Fruit fly (Drosophila melanogaster) whole organism, adult: ENCODE measurements around the gene CG3513.

Experiments
- CG11617 ChIP-seq: fragments of 200-800 bp; sonication (Bioruptor generic); optimal IDR thresholded peaks from 2 replicates; lab custom pipeline; 2017; ENCODE audit warnings: mild to moderate bottlenecking, missing biosample characterization, missing genetic modification reagents, missing genetic modification characterization
- CG12768 ChIP-seq: fragments of 200-800 bp; sonication (Bioruptor generic); optimal IDR thresholded peaks from 2 replicates; lab custom pipeline; 2017; ENCODE audit warnings: missing biosample characterization, missing genetic modification characterization, mild to moderate bottlenecking, moderate library complexity, missing genetic modification reagents
- CG14711 ChIP-seq: fragments of 200-800 bp; sonication (Bioruptor generic); optimal IDR thresholded peaks from 2 replicates; lab custom pipeline; 2018; ENCODE audit warnings: missing biosample characterization, mild to moderate bottlenecking, missing genetic modification characterization, moderate library complexity
- CG1620 ChIP-seq: fragments of 200-800 bp; sonication (Bioruptor generic); optimal IDR thresholded peaks from 2 replicates; lab custom pipeline; 2016; ENCODE audit warnings: missing biosample characterization, missing genetic modification characterization
- CG33017 ChIP-seq: fragments of 200-800 bp; sonication (Bioruptor generic); optimal IDR thresholded peaks from 2 replicates; lab custom pipeline; 2018; ENCODE audit warnings: missing biosample characterization, mild to moderate bottlenecking, missing genetic modification characterization, moderate library complexity
- CG5204 ChIP-seq: fragments of 200-800 bp; sonication (Bioruptor generic); optimal IDR thresholded peaks from 2 replicates; lab custom pipeline; 2016; ENCODE audit warnings: missing biosample characterization, missing genetic modification characterization
- CG7045 ChIP-seq: fragments of 200-800 bp; sonication (Bioruptor generic); optimal IDR thresholded peaks from 2 replicates; lab custom pipeline; 2017; ENCODE audit warnings: missing biosample characterization, mild to moderate bottlenecking, missing genetic modification characterization
- CG7101 ChIP-seq: fragments of 200-800 bp; sonication (Bioruptor generic); optimal IDR thresholded peaks from 2 replicates; lab custom pipeline; 2018; ENCODE audit warnings: missing biosample characterization, mild to moderate bottlenecking, missing genetic modification characterization, moderate library complexity
- Clk ChIP-seq: fragments of 200-800 bp; sonication (Bioruptor generic); optimal IDR thresholded peaks from 2 replicates; lab custom pipeline; 2017; ENCODE audit warnings: missing biosample characterization, missing genetic modification characterization
- Crg-1 ChIP-seq: fragments of 200-800 bp; sonication (Bioruptor generic); optimal IDR thresholded peaks from 2 replicates; lab custom pipeline; 2016; ENCODE audit warnings: missing biosample characterization, missing genetic modification characterization
- Hr96 ChIP-seq: fragments of 200-800 bp; sonication (Bioruptor generic); optimal IDR thresholded peaks from 2 replicates; lab custom pipeline; 2016; ENCODE audit warnings: missing biosample characterization, missing genetic modification characterization
- Mnt ChIP-seq: fragments of 200-800 bp; sonication (Bioruptor generic); optimal IDR thresholded peaks from 2 replicates; lab custom pipeline; 2016; ENCODE audit warnings: missing biosample characterization, mild to moderate bottlenecking, missing genetic modification characterization
- bab1 ChIP-seq: fragments of 200-800 bp; sonication (Bioruptor generic); optimal IDR thresholded peaks from 3 replicates; lab custom pipeline; 2019; ENCODE audit warnings: missing biosample characterization, mild to moderate bottlenecking, missing genetic modification characterization, moderate library complexity
- cic ChIP-seq: fragments of 200-800 bp; sonication (Bioruptor generic); optimal IDR thresholded peaks from 2 replicates; lab custom pipeline; 2017; ENCODE audit warnings: missing biosample characterization, mild to moderate bottlenecking, missing genetic modification characterization, moderate library complexity
- cnc ChIP-seq, 2 experiments: fragments of >200 bp; optimal IDR thresholded peaks; 2 replicates each; lab custom pipeline; 2017
- kay ChIP-seq: fragments of 200-800 bp; sonication (Bioruptor generic); peaks from one replicate; lab custom pipeline; 2016; ENCODE audit warnings: missing biosample characterization, missing genetic modification characterization, borderline replicate concordance
- ovo ChIP-seq: fragments of 200-800 bp; sonication (Bioruptor generic); optimal IDR thresholded peaks from 2 replicates; lab custom pipeline; 2016; ENCODE audit warnings: missing biosample characterization, missing genetic modification characterization
- pad ChIP-seq: fragments of 200-800 bp; sonication (Bioruptor generic); optimal IDR thresholded peaks from 3 replicates; lab custom pipeline; 2017; ENCODE audit warnings: missing biosample characterization, missing genetic modification characterization, mild to moderate bottlenecking, moderate library complexity, missing genetic modification reagents
- tj ChIP-seq: fragments of 200-800 bp; sonication (Bioruptor generic); optimal IDR thresholded peaks from 3 replicates; lab custom pipeline; 2017; ENCODE audit warnings: missing biosample characterization, mild to moderate bottlenecking, missing genetic modification characterization, moderate library complexity
- toe ChIP-seq: fragments of 200-800 bp; sonication (Bioruptor generic); optimal IDR thresholded peaks from 2 replicates; lab custom pipeline; 2016; ENCODE audit warnings: missing biosample characterization, missing genetic modification characterization

The CG3513 gene

DNA sequence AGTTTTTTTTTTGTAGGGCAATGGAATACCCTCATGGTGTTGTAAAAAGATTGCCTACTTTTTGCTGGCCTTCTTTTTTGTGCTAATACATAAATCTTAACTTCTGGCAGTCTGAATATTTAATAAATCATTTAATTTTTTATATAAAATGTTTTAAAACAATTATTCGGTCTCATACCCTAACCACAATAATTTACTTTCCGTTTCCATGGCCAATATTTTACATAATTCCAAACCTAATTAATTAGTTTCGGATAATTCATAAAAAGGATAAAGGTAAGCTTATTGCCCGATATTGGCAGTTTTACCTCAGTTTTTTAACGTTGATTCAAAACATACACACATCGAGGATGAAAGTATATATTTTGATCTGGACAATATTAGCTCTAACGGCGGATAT lies 6.9 kb upstream of the CG3513 start, which contains the start of gene CG42465:
TSS of gene CG42465 (plus strand) at position 301 of the 400 bp plus-strand sequence.
- TF ChIP-seq toe (GFP tag; lab: Kevin White, UChicago), result no peak
- TF ChIP-seq CG5204 (GFP tag; lab: Kevin White, UChicago), result no peak
- no peak for TF ChIP-seq Mnt
- no peak for TF ChIP-seq kay (GFP tag; lab: Kevin White, UChicago)
- no peak for TF ChIP-seq cic (GFP tag; lab: Kevin White, UChicago)
- no peak for TF ChIP-seq CG11617
- no peak for TF ChIP-seq cnc (optimal IDR thresholded peaks at IDR 0.05; lab: Kevin White, UChicago)
- TF ChIP-seq pad (GFP tag; lab: Kevin White, UChicago), result no peak
- TF ChIP-seq CG7101 (tag; lab: Kevin White, UChicago), result no peak
- TF ChIP-seq CG7045 (GFP tag; lab: Kevin White, UChicago), result no peak
- no peak for TF ChIP-seq CG1620
- TF ChIP-seq Clk (GFP tag; lab: Kevin White, UChicago), result no peak
- TF ChIP-seq Crg-1 (GFP tag; lab: Kevin White, UChicago), result no peak
- TF ChIP-seq tj (GFP tag; lab: Kevin White, UChicago), result no peak
- TF ChIP-seq CG14711 (tag; lab: Kevin White, UChicago), result no peak

DNA sequence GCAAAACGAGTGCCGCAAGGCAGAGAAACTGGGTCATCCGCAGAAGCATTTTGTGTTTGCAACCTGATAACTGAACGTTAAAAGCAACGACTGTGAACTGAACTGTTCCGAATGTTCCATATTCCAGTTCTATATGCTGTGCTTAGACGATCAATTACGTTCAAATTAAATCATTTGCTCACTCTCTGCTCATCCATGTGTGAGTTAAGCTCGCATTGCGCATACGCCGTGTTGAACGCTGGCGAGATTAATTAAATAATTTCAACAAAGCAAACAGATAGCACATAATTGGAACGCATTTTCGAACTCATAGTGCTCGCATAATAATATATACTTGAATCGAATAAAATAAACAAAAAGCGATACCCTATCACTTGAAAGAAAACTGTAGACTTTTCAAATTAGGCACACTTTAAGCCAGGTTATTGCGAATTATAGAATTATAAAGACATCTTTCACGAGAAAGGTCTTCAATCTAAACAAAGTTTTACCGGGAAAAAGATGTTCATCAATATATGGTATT lies 6.1 kb upstream of the CG3513 start, which contains the start of the genes CG10031 and CG42464:
TSS of gene CG10031 (minus strand) at position 101 of the 523 bp plus-strand sequence.
TSS of gene CG42464 (plus strand) at position 473 of the 523 bp plus-strand sequence.
- no peak for TF ChIP-seq Hr96
- TF ChIP-seq kay (GFP tag; lab: Kevin White, UChicago), result peak; percentile 84

DNA sequence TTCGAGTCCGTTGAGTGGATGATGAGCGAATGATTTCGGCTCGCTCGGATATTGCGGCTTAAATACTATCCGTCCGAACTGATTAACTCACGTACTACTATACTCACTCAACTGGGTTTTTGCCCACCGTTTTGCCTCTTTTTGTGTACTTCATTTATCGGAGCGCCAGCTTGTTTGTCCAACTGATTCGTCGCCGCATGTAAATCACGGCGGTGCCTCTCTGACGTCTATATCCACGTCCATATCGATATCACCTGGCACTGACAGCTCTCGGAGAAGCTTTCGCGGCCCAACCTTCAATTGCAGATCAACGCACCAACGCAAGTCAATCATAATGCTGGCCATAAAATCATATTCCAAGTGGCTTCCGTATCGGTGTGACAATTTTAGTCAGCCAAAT lies 4.8 kb upstream of the CG3513 start, which contains the start of gene CG3604:
TSS of gene CG3604 (minus strand) at position 101 of the 400 bp plus-strand sequence.
- TF ChIP-seq CG1620 (no peak), CG12768 (GFP tag; lab: Kevin White, UChicago) (no peak), kay (GFP tag; lab: Kevin White, UChicago) (no peak), bab1 (no peak), Clk (GFP tag; lab: Kevin White, UChicago) (no peak), pad (GFP tag; lab: Kevin White, UChicago) (no peak), toe (GFP tag; lab: Kevin White, UChicago) (no peak), CG11617 (no peak), CG7045 (GFP tag; lab: Kevin White, UChicago) (no peak), Crg-1 (GFP tag; lab: Kevin White, UChicago) (no peak), CG7101 (tag; lab: Kevin White, UChicago) (no peak), cic (GFP tag; lab: Kevin White, UChicago) (no peak), tj (GFP tag; lab: Kevin White, UChicago) (no peak), ovo (GFP tag; lab: Kevin White, UChicago) (no peak), CG5204 (GFP tag; lab: Kevin White, UChicago) (no peak), CG33017 (no peak), cnc (optimal IDR thresholded peaks at IDR 0.05; lab: Kevin White, UChicago) (no peak), CG14711 (tag; lab: Kevin White, UChicago) (no peak), Hr96 (no peak), Mnt (no peak)

DNA sequence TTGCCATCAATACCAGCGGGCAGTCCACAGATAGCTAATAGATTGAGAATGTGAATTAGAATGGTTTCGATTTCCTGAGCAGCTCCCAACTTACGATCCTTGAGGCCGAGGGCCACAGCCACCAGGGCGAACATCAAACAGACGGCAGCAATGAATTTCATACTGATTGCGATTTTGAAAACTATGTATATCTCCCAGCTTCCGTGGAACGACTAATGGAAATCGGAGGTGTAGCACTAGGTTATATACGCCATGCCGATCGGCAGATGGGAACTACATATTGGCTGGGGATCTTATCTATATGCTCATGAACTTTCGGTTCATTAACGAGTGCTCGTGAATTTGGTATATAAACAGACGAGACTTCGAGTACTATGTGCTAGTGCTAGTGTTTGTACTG lies 3.5 kb upstream of the CG3513 start, which contains the start of gene IM33:
TSS of gene IM33 (minus strand) at position 221 of the 400 bp plus-strand sequence.
- TF ChIP-seq tj (GFP tag; lab: Kevin White, UChicago), result no peak
- TF ChIP-seq CG12768 (GFP tag; lab: Kevin White, UChicago), result no peak
- peak; percentile 27 for TF ChIP-seq cic (GFP tag; lab: Kevin White, UChicago)
- TF ChIP-seq CG33017, result no peak
- no peak for TF ChIP-seq Crg-1 (GFP tag; lab: Kevin White, UChicago)

DNA sequence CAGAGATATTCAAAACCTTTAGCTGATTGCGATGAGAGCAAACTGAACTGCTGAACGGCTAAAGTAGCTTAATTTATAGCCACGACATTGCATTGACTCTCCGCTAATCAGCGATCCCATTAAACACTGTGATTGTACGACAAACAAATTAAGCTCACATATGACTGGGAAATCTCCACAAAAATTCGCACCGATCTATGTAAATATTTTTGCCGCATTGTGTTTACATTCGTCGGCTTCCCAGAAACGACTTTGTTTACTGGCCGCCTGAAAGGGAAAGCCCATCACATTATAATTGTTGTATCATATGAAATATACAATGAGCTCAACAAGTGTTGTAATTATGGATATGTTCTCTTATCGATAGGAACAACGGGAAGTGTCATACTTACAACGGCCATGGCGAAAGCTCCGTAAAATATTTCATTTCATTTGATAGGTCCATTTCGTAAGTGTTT lies 2.4 kb upstream of the CG3513 start, which contains the start of gene CG16713:
TSS of gene CG16713 (minus strand) at position 51 of the 458 bp plus-strand sequence.
- TF ChIP-seq cic (GFP tag; lab: Kevin White, UChicago) (peak; percentile 25), kay (GFP tag; lab: Kevin White, UChicago) (peak; percentile 36), cnc (optimal IDR thresholded peaks at IDR 0.05; lab: Kevin White, UChicago) (no peak)

DNA sequence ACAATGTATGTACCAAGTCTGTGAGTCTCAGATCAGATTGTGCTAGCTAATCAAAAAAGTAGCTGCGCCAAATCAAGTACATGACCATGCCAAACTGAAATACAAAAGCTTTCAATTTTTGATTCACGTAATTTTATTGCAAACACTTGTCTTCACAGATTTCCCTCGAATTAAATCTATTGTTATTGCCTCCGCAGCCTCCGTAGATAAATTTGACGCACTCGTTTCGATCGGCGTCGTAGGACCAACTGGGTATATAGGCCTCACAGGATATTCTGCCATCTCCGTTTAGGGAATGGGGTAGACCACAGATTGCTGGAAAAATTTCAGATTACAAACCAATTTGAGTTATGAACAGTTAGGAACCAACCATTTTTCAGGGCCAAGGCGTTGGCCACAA lies 1.9 kb upstream of the CG3513 start, which contains the start of gene CG43165:
TSS of gene CG43165 (minus strand) at position 101 of the 400 bp plus-strand sequence.
- no peak for TF ChIP-seq CG33017
- TF ChIP-seq bab1, result no peak
- no peak for TF ChIP-seq CG5204 (GFP tag; lab: Kevin White, UChicago)

DNA sequence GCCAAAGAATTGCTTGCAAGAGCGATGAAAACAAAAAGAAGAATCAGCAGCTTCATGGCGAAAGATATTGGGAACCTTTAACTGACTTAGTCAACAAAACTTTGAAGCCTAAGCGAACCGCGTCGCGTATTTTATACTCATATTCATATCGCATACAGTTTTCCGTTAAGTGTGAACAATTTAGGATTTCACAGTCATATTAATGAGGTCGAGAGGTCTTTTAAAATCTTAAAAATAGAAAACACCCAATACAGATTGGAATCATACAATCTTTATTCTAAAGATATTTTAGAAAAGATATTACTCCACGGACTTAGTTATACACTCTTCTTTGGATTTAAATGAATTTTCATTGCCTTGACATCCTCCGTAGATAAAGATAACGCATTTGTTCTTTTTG lies 823 bp upstream of the CG3513 start, which contains the start of gene Acp24A4:
TSS of gene Acp24A4 (minus strand) at position 101 of the 400 bp plus-strand sequence.
- TF ChIP-seq ovo (GFP tag; lab: Kevin White, UChicago) (no peak), tj (GFP tag; lab: Kevin White, UChicago) (no peak), CG7045 (GFP tag; lab: Kevin White, UChicago) (no peak), cnc (optimal IDR thresholded peaks at IDR 0.05; lab: Kevin White, UChicago) (no peak), Clk (GFP tag; lab: Kevin White, UChicago) (no peak), CG11617 (no peak), Hr96 (no peak), pad (GFP tag; lab: Kevin White, UChicago) (no peak), CG14711 (tag; lab: Kevin White, UChicago) (no peak)
